Fruit fly (Drosophila melanogaster): ENCODE measurements around the gene CG42324.

The CG42324 gene

dm6 chr3L:3518512-3519492, 46.6 kb downstream of the CG42324 start:
- TF ChIP-seq psq (GFP tag; optimal IDR thresholded peaks at IDR 0.05) (peak; percentile 35), tai (GFP tag; optimal IDR thresholded peaks at IDR 0.05) (peak; percentile 45), foxo (GFP tag; optimal IDR thresholded peaks at IDR 0.05) (peak in 1 of 2 experiments; percentile 46), fru (GFP tag; optimal IDR thresholded peaks at IDR 0.05) (peak; percentile 17), brk (GFP tag; optimal IDR thresholded peaks at IDR 0.05) (peak; percentile 27), HLH106 (tag; optimal IDR thresholded peaks at IDR 0.05) (no peak), br (GFP tag; optimal IDR thresholded peaks at IDR 0.05) (no peak), OdsH (GFP tag; optimal IDR thresholded peaks at IDR 0.05) (peak; percentile 52), rgr (GFP tag; optimal IDR thresholded peaks at IDR 0.05) (peak; percentile 32), Rel (GFP tag; optimal IDR thresholded peaks at IDR 0.05) (no peak), Rel (tag; optimal IDR thresholded peaks at IDR 0.05) (peak; percentile 78), Hnf4 (GFP tag; optimal IDR thresholded peaks at IDR 0.05) (no peak), Vsx2 (GFP tag; optimal IDR thresholded peaks at IDR 0.05; ENCODE audit: partially characterized antibody) (no peak), h (GFP tag; optimal IDR thresholded peaks at IDR 0.05) (peak; percentile 55), woc (GFP tag; optimal IDR thresholded peaks at IDR 0.05) (no peak), CrebA (GFP tag; optimal IDR thresholded peaks at IDR 0.05; ENCODE audit: borderline replicate concordance) (no peak), ey (GFP tag; optimal IDR thresholded peaks at IDR 0.05) (no peak), Dif (GFP tag; optimal IDR thresholded peaks at IDR 0.05; ENCODE audit: partially characterized antibody) (no peak), Sp1 (GFP tag; optimal IDR thresholded peaks at IDR 0.05) (peak; percentile 23)

dm6 chr3L:3523766-3524165, 51.5 kb downstream of the CG42324 start:
- TF ChIP-seq Sp1 (GFP tag; optimal IDR thresholded peaks at IDR 0.05) (no peak), brk (GFP tag; optimal IDR thresholded peaks at IDR 0.05) (no peak), Hnf4 (GFP tag; optimal IDR thresholded peaks at IDR 0.05) (no peak), sv (GFP tag; optimal IDR thresholded peaks at IDR 0.05) (no peak), Dfd (GFP tag; optimal IDR thresholded peaks at IDR 0.05) (no peak), GATAd (GFP tag; optimal IDR thresholded peaks at IDR 0.05) (no peak), jim (GFP tag; optimal IDR thresholded peaks at IDR 0.05) (no peak), OdsH (GFP tag; optimal IDR thresholded peaks at IDR 0.05) (no peak), foxo (GFP tag; optimal IDR thresholded peaks at IDR 0.05) (no peak), dl (GFP tag; optimal IDR thresholded peaks at IDR 0.05; ENCODE audit: insufficient read depth in 1 of 2, partially characterized antibody in 2 of 2) (no peak), tai (GFP tag; optimal IDR thresholded peaks at IDR 0.05) (no peak), lola (GFP tag; optimal IDR thresholded peaks at IDR 0.05) (no peak), Hr78 (GFP tag; optimal IDR thresholded peaks at IDR 0.05) (no peak), sage (GFP tag; optimal IDR thresholded peaks at IDR 0.05) (no peak)

dm6 chr3L:3530588-3531264, 58.5 kb downstream of the CG42324 start:
- no peak for TF ChIP-seq rgr (GFP tag; optimal IDR thresholded peaks at IDR 0.05)
- no peak for TF ChIP-seq pan (optimal IDR thresholded peaks at IDR 0.05)
- TF ChIP-seq dmrt93B (GFP tag; optimal IDR thresholded peaks at IDR 0.05) = no peak
- TF ChIP-seq CG32264 (GFP tag; optimal IDR thresholded peaks at IDR 0.05) = no peak
- no peak for TF ChIP-seq Dfd (GFP tag; optimal IDR thresholded peaks at IDR 0.05)
- no peak for TF ChIP-seq jim (GFP tag; optimal IDR thresholded peaks at IDR 0.05)
- TF ChIP-seq HLH106 (tag; optimal IDR thresholded peaks at IDR 0.05) = no peak

dm6 chr3L:3531359-3531758, 59.1 kb downstream of the CG42324 start:
- TF ChIP-seq Mio (GFP tag; optimal IDR thresholded peaks at IDR 0.05) (no peak), fru (GFP tag; optimal IDR thresholded peaks at IDR 0.05) (no peak), CG32264 (GFP tag; optimal IDR thresholded peaks at IDR 0.05) (no peak), Rel (GFP tag; optimal IDR thresholded peaks at IDR 0.05) (no peak), Rel (tag; optimal IDR thresholded peaks at IDR 0.05) (no peak), GATAd (GFP tag; optimal IDR thresholded peaks at IDR 0.05) (no peak), HLH106 (tag; optimal IDR thresholded peaks at IDR 0.05) (no peak), CG9705 (GFP tag; optimal IDR thresholded peaks at IDR 0.05) (no peak), dsf (GFP tag; optimal IDR thresholded peaks at IDR 0.05; ENCODE audit: borderline replicate concordance) (no peak)
